Worm (Caenorhabditis elegans): Measurements from ENCODE around the gene cysl-1.

Gene cysl-1

ce11 chrX:9941379-9941778, 13.0 kb downstream of the cysl-1 start:
- no peak for TF ChIP-seq K02D7.2 (tag; optimal IDR thresholded peaks at IDR 0.05)
- TF ChIP-seq syd-9 (tag; optimal IDR thresholded peaks at IDR 0.05) = no peak
- peak; percentile 23 for TF ChIP-seq hlh-6 (tag; optimal IDR thresholded peaks at IDR 0.05)
- TF ChIP-seq unc-42 (tag; optimal IDR thresholded peaks at IDR 0.05) = no peak
- TF ChIP-seq pat-9 (tag; optimal IDR thresholded peaks at IDR 0.05) = no peak
- no peak for TF ChIP-seq fkh-6 (tag; optimal IDR thresholded peaks at IDR 0.05)
- peak; percentile 32 for TF ChIP-seq ceh-31 (tag; optimal IDR thresholded peaks at IDR 0.05)
- TF ChIP-seq ref-2 (tag; optimal IDR thresholded peaks at IDR 0.05) = peak; percentile 55
- TF ChIP-seq ceh-48 (tag; optimal IDR thresholded peaks at IDR 0.05) = no peak
- TF ChIP-seq ceh-9 (tag; optimal IDR thresholded peaks at IDR 0.05) = no peak
- TF ChIP-seq tbx-7 (tag; optimal IDR thresholded peaks at IDR 0.05) = no peak
- TF ChIP-seq ceh-6 (GFP tag; optimal IDR thresholded peaks at IDR 0.05) = no peak
- peak; percentile 19 for TF ChIP-seq pros-1 (tag; optimal IDR thresholded peaks at IDR 0.05)

ce11 chrX:9940524-9940923, 13.8 kb downstream of the cysl-1 start:
- TF ChIP-seq fkh-10 (GFP tag; optimal IDR thresholded peaks at IDR 0.05) (no peak), sox-4 (tag; optimal IDR thresholded peaks at IDR 0.05) (no peak), ceh-31 (tag; optimal IDR thresholded peaks at IDR 0.05) (no peak), ceh-9 (tag; optimal IDR thresholded peaks at IDR 0.05) (no peak), ceh-34 (tag; optimal IDR thresholded peaks at IDR 0.05) (no peak), ceh-6 (GFP tag; optimal IDR thresholded peaks at IDR 0.05) (no peak), madf-2 (tag; optimal IDR thresholded peaks at IDR 0.05) (no peak), mec-3 (tag; optimal IDR thresholded peaks at IDR 0.05; ENCODE audit: borderline replicate concordance) (no peak), Y22D7AL.16 (tag; optimal IDR thresholded peaks at IDR 0.05) (no peak), ceh-18 (tag; optimal IDR thresholded peaks at IDR 0.05) (no peak), ceh-2 (tag; optimal IDR thresholded peaks at IDR 0.05) (no peak), dmd-4 (tag; optimal IDR thresholded peaks at IDR 0.05; ENCODE audit: borderline replicate concordance) (no peak), elt-4 (tag; optimal IDR thresholded peaks at IDR 0.05) (no peak)

ce11 chrX:9938537-9938936, 15.8 kb downstream of the cysl-1 start, which contains the start of the genes C17G1.5 and C17G1.14:
Gene C17G1.5, plus strand, starts transcription at chrX:9938802.
Gene C17G1.14, plus strand, starts transcription at chrX:9938813.
- TF ChIP-seq dve-1 (tag; optimal IDR thresholded peaks at IDR 0.05) (no peak), elt-4 (tag; optimal IDR thresholded peaks at IDR 0.05) (no peak), tbx-7 (tag; optimal IDR thresholded peaks at IDR 0.05) (no peak), fkh-6 (tag; optimal IDR thresholded peaks at IDR 0.05) (no peak), pqm-1 (tag; optimal IDR thresholded peaks at IDR 0.05) (no peak), eyg-1 (tag; optimal IDR thresholded peaks at IDR 0.05) (no peak), ahr-1 (tag; optimal IDR thresholded peaks at IDR 0.05) (no peak), nhr-11 (tag; optimal IDR thresholded peaks at IDR 0.05) (no peak), hlh-8 (tag; optimal IDR thresholded peaks at IDR 0.05) (no peak), fkh-10 (GFP tag; optimal IDR thresholded peaks at IDR 0.05) (no peak), ceh-34 (tag; optimal IDR thresholded peaks at IDR 0.05) (no peak), unc-55 (GFP tag; optimal IDR thresholded peaks at IDR 0.05) (no peak), ceh-14 (tag; optimal IDR thresholded peaks at IDR 0.05) (no peak)

ce11 chrX:9938091-9938490, 16.2 kb downstream of the cysl-1 start:
- TF ChIP-seq lin-11 (tag; optimal IDR thresholded peaks at IDR 0.05) = no peak
- no peak for TF ChIP-seq C08G9.2 (tag; optimal IDR thresholded peaks at IDR 0.05)
- no peak for TF ChIP-seq hlh-6 (tag; optimal IDR thresholded peaks at IDR 0.05)
- TF ChIP-seq K02D7.2 (tag; optimal IDR thresholded peaks at IDR 0.05) = no peak
- no peak for TF ChIP-seq che-1 (tag; optimal IDR thresholded peaks at IDR 0.05)
- no peak for TF ChIP-seq tbx-2 (tag; optimal IDR thresholded peaks at IDR 0.05)
- no peak for TF ChIP-seq hlh-15 (tag; optimal IDR thresholded peaks at IDR 0.05)
- TF ChIP-seq pat-9 (tag; optimal IDR thresholded peaks at IDR 0.05) = no peak
- no peak for TF ChIP-seq ama-1 (optimal IDR thresholded peaks at IDR 0.05)
- no peak for TF ChIP-seq hlh-8 (tag; optimal IDR thresholded peaks at IDR 0.05)
- no peak for TF ChIP-seq ref-2 (tag; optimal IDR thresholded peaks at IDR 0.05)

All from whole organism, late embryonic.